Worm (Caenorhabditis elegans): ENCODE measurements around the gene ZK632.12.

Gene ZK632.12

DNA sequence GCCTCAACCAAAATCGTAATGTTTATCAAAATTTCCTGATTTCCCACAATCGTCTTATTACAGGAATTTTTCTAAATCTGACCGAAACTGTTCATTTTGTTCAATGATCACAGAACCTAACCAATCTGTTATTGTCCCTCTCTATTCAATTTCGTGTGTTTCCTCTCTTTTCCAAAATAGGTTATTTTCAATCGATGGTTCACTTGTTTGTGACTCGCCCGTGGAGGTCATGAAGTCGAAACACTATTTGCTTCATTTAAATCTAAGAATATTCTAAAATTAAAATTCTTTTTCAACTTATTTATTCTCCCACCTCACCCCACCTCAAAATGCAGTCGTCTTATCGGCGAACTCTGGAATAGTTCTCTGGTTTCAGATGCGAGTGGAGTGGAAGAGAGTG is 20.3 kb downstream of the ZK632.12 start:
- TF ChIP-seq F23B12.7 (tag; optimal IDR thresholded peaks at IDR 0.05; ENCODE audit: insufficient read depth) (no peak), nhr-80 (tag; optimal IDR thresholded peaks at IDR 0.05) (peak; percentile 47)

DNA sequence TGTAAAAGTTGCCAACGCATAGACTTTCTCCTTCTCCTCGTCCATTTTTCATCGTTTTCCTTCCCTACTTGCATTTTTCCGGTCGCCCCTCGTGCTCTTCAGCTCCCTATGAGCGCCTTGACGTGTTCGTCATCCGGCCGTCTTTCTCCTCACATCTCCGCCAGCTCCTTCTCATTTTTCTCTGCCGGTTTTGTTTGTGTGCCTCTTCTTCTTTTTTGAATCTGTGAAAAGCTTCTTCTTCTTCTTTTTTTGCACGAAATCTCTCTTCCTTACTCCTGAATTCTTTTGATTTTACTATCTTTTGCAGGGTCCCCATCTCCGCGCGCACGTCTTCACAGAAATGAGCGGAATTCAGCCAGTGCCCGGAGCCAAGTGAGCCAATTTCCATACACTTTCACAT is 20.9 kb downstream of the ZK632.12 start, which contains the start of gene K11H3.3:
Gene K11H3.3, plus strand, starts transcription at position 308 of the 400 bp plus-strand sequence.
- TF ChIP-seq ztf-28 (GFP tag; IDR thresholded peaks at IDR 0.05): no peak
- 0 out of 2 replicates have a peak, but pooled peaks have one; percentile 5 for TF ChIP-seq dox-1 (GFP tag; IDR thresholded peaks at IDR 0.05)

DNA sequence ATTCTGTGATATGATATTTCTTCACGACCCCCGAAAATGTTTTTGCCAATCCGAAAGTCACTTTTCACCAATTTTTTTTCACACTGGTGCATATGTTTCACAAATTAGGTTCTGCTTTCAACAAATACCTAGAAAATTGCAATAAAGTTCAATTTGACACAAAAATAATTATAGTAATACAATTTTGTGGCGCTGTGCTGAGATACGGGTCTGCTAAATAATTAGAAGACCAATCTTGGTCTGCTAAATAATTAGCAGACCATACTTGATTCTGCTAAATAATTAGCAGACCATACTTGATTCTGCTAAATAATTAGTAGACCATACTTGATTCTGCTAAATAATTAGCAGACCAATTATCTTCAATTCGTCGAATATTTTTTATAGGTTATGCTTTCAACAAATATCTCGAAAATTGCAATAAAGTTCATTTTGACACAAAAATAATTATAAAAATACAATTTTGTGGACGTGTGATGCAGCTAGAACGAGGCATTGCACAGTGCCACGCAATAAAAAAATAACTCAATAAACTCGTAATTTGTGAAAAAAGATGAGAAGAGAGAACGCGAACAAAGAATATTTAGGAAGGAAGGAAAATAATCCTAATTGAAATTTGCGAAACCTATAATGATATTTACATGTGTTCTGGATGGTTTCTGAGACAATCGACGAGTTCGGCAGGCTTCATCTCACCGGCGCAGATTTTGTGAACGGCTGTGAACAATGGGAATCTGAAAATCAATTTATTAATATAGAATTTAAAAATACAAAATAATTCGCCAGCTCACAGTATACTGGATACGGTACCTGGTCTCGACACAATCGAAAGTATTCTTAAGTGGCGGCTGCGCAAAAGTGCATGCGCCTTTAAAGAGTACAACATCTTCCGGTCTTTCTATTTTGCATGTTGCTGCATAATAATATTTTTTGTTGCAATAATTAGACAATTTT is 23.3 kb downstream of the ZK632.12 start:
- TF ChIP-seq somi-1 (GFP tag; optimal IDR thresholded peaks at IDR 0.05): peak; percentile 2
- peak in 1 of 3 experiments; percentile 2 for TF ChIP-seq lin-35 (GFP tag; optimal IDR thresholded peaks at IDR 0.05)
- TF ChIP-seq repo-1 (tag; optimal IDR thresholded peaks at IDR 0.05): peak; percentile 77
- no peak for TF ChIP-seq egl-44 (GFP tag; IDR thresholded peaks at IDR 0.05)
- TF ChIP-seq Y56A3A.18 (GFP tag; IDR thresholded peaks at IDR 0.05): peak; percentile 72; the same call in 1 of the 2 replicates
- no peak for TF ChIP-seq hlh-26 (GFP tag; conservative IDR thresholded peaks at IDR 0.05)
- no peak for TF ChIP-seq mes-4 (tag; optimal IDR thresholded peaks at IDR 0.05)
- no peak for TF ChIP-seq sea-2 (GFP tag; IDR thresholded peaks at IDR 0.05)
- TF ChIP-seq T26A5.8 (tag; optimal IDR thresholded peaks at IDR 0.05): no peak
- 0 out of 2 replicates have a peak, but pooled peaks have one; percentile 51 for TF ChIP-seq Y53G8AR.9 (GFP tag; conservative IDR thresholded peaks at IDR 0.05)
- peak; percentile 63; the same call in 1 of the 2 replicates for TF ChIP-seq B0336.3 (GFP tag; IDR thresholded peaks at IDR 0.05)
- peak; percentile 25; the same call in 1 of the 2 replicates for TF ChIP-seq pbrm-1 (GFP tag; IDR thresholded peaks at IDR 0.05)
- TF ChIP-seq dox-1 (GFP tag; IDR thresholded peaks at IDR 0.05): no peak
- TF ChIP-seq him-1 (tag; optimal IDR thresholded peaks at IDR 0.05): peak; percentile 98

DNA sequence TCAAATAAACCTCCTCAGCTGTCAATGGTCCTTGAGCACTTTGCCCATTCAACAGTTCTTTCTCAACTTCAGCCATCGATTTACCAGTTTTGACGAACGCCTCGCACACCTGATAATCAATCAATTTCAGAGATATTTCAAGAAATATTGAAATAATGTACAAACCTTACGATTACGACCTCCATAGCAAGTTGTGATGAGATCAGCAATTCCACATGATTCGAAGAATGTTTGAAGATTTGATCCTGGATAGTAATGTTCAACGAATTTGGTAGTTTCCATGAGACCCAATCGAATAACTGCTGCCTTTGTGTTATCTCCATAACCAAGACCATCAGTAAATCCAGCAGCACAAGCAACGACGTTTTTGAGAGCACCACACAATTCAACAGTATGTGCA is 24.4 kb downstream of the ZK632.12 start:
- TF ChIP-seq F37B4.10 (GFP tag; IDR thresholded peaks at IDR 0.05) (no peak), Y53F4B.3 (GFP tag; IDR thresholded peaks at IDR 0.05) (no peak)

DNA sequence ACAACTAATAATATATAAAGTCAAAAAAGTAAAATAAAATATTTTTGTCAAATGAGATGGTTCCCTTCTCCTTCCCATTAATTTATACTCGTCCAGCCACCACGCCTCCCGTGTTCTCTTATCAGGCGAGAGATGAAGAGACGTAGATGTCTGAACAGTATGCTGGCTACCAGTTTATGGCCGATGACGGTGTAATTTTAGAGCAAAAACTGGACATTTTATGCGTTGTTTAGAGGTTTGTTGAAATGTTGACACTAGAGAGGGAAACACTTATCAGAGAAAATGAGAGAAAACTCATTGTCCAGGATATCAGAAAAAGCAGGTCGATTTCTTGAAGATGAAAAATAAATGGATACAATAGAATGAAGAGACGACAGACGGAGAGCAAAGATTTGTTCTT is 26.5 kb downstream of the ZK632.12 start:
- peak; percentile 51 for TF ChIP-seq nhr-80 (tag; optimal IDR thresholded peaks at IDR 0.05)
- TF ChIP-seq Y79H2A.3 (GFP tag; conservative IDR thresholded peaks at IDR 0.05): no peak

DNA sequence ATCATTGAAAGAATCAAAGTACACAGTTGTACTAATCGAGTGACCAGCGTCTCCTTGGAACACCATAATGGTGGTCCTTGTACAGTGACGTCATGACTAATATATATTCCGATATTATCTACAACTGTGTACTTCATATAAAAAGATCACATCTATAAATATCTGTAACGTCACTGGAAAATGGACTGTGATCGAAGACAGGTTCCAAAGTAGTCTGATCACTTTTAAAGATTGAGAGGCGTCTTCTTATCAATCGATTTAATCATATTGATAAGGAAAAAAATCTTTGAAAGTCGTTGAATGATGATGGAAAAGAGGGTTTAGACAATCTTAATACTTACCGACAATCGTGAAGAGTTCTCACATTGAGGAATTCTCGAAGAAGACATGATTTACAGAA is 27.5 kb downstream of the ZK632.12 start:
- TF ChIP-seq ama-1 (optimal IDR thresholded peaks at IDR 0.05) (no peak), ama-1 (GFP tag; optimal IDR thresholded peaks at IDR 0.05) (no peak), ceh-100 (GFP tag; IDR thresholded peaks at IDR 0.05) (no peak), hlh-26 (GFP tag; conservative IDR thresholded peaks at IDR 0.05) (no peak), nhr-80 (tag; optimal IDR thresholded peaks at IDR 0.05) (peak; percentile 7)

DNA sequence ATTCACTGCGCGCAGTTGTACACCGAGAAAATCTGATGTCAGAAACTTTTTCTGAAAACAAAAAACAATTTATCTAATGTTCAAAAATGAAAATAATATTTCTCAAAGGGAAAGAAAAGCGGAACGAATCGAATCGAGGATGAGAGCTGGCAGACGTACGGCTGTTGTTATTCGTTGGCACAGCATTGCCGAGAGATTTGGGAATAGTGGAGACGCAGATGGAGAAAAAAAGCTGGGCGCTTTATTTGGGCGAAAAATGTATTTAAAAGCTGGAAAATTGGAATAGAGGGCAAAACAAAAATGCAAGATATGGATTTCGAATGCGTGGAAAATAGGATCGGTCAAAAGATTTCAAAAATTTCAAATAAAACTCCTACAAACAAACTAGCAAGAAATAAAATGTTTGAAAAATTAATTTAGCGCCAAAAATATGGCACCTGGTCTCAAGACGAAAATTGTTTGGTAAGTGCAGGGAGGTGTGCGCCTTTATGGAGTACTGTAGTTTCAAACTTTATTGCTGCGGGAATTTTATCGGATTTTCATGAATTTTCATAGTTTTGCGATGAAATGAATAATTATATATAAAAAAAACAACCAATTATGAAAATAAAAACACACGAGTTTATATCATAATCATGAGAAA is 28.7 kb downstream of the ZK632.12 start, which contains the start of gene gpdh-2:
Gene gpdh-2, minus strand, starts transcription at position 51 of the 643 bp plus-strand sequence.
- TF ChIP-seq lsl-1 (GFP tag; optimal IDR thresholded peaks at IDR 0.05) (peak; percentile 69), egl-44 (GFP tag; IDR thresholded peaks at IDR 0.05) (no peak), snpc-3.4 (tag; optimal IDR thresholded peaks at IDR 0.05) (no peak), efl-1 (GFP tag; optimal IDR thresholded peaks at IDR 0.05) (peak; percentile 37), rcor-1 (GFP tag; IDR thresholded peaks at IDR 0.05) (no peak), F33H1.4 (GFP tag; IDR thresholded peaks at IDR 0.05) (peak; percentile 46; the same call in 1 of the 2 replicates), him-1 (tag; optimal IDR thresholded peaks at IDR 0.05) (no peak), snpc-4 (GFP tag; optimal IDR thresholded peaks at IDR 0.05) (no peak), snpc-4 (tag; optimal IDR thresholded peaks at IDR 0.05) (no peak), xnd-1 (tag; optimal IDR thresholded peaks at IDR 0.05) (peak; percentile 24), ZK185.1 (tag; optimal IDR thresholded peaks at IDR 0.05; ENCODE audit: poor library complexity, severe bottlenecking) (no peak), ztf-22 (GFP tag; optimal IDR thresholded peaks at IDR 0.05) (no peak), F55B11.4 (tag; optimal IDR thresholded peaks at IDR 0.05; ENCODE audit: borderline replicate concordance, insufficient read depth) (no peak), B0019.2 (GFP tag; conservative IDR thresholded peaks at IDR 0.05) (no peak), mcd-1 (GFP tag; IDR thresholded peaks at IDR 0.05) (no peak)

Data from whole organism, young adult.